Fruit fly (Drosophila melanogaster) whole organism, embryonic: Measurements from ENCODE around the gene mRRF2.

ENCODE experiments used
- Bgb ChIP-seq: fragments of 200-800 bp; sonication (Bioruptor generic); IDR thresholded peaks from 2 replicates; pipeline ENCODE4 v1.3.6; 2022; ENCODE audit warnings: missing biosample characterization, missing genetic modification characterization; ENCODE audit not compliant: partially characterized antibody
- Blimp-1 ChIP-seq: fragments of 200-800 bp; sonication (Bioruptor generic); optimal IDR thresholded peaks from 3 replicates; lab custom pipeline; 2018; ENCODE audit warnings: missing biosample characterization, missing genetic modification characterization, mild to moderate bottlenecking, moderate library complexity, missing genetic modification reagents
- CG10209 ChIP-seq: fragments of 200-800 bp; sonication (Bioruptor generic); optimal IDR thresholded peaks from 3 replicates; lab custom pipeline; 2017; ENCODE audit warnings: missing biosample characterization, mild to moderate bottlenecking, missing genetic modification characterization, missing genetic modification reagents
- CG10979 ChIP-seq: fragments of 200-800 bp; sonication (Bioruptor generic); optimal IDR thresholded peaks from 2 replicates; lab custom pipeline; 2018; ENCODE audit warnings: missing biosample characterization, mild to moderate bottlenecking, missing genetic modification characterization, moderate library complexity
- CG11696 ChIP-seq: fragments of 200-800 bp; sonication (Bioruptor generic); IDR thresholded peaks from 2 replicates; pipeline ENCODE4 v1.3.6; 2022; ENCODE audit warnings: missing biosample characterization, missing genetic modification characterization
- CG12219 ChIP-seq: fragments of 200-800 bp; sonication (Bioruptor generic); optimal IDR thresholded peaks from 3 replicates; lab custom pipeline; 2018; ENCODE audit warnings: missing biosample characterization, mild to moderate bottlenecking, missing genetic modification characterization
- CG13424 ChIP-seq: fragments of 200-800 bp; sonication (Bioruptor generic); optimal IDR thresholded peaks from 2 replicates; lab custom pipeline; 2019; ENCODE audit warnings: missing biosample characterization, mild to moderate bottlenecking, missing genetic modification characterization, moderate library complexity
- CG13775 ChIP-seq: fragments of 200-800 bp; sonication (Bioruptor generic); optimal IDR thresholded peaks from 3 replicates; lab custom pipeline; 2017; ENCODE audit warnings: missing biosample characterization, mild to moderate bottlenecking, missing genetic modification characterization
- CG14014 ChIP-seq: fragments of 200-800 bp; sonication (Bioruptor generic); IDR thresholded peaks from 2 replicates; pipeline ENCODE4 v1.3.6; 2022; ENCODE audit warnings: missing biosample characterization, missing genetic modification characterization
- CG14710 ChIP-seq: fragments of 200-800 bp; sonication (Bioruptor generic); optimal IDR thresholded peaks from 3 replicates; lab custom pipeline; 2019; ENCODE audit warnings: missing biosample characterization, mild to moderate bottlenecking, missing genetic modification characterization, moderate library complexity
- CG18764 ChIP-seq: fragments of 200-800 bp; sonication (Bioruptor generic); optimal IDR thresholded peaks from 3 replicates; lab custom pipeline; 2016; ENCODE audit warnings: missing biosample characterization, missing genetic modification characterization
- CG2120 ChIP-seq: fragments of 200-800 bp; sonication (Bioruptor generic); optimal IDR thresholded peaks from 3 replicates; lab custom pipeline; 2016; ENCODE audit warnings: missing biosample characterization, missing genetic modification characterization
- CG2199 ChIP-seq: fragments of 200-800 bp; sonication (Bioruptor generic); IDR thresholded peaks from 3 replicates; pipeline ENCODE4 v1.3.6; 2022; ENCODE audit warnings: missing biosample characterization, missing genetic modification characterization
- CG2712 ChIP-seq: fragments of 200-800 bp; optimal IDR thresholded peaks from 3 replicates; lab custom pipeline; 2019; ENCODE audit warnings: missing biosample characterization, mild to moderate bottlenecking, missing genetic modification characterization, moderate library complexity
- CG3407 ChIP-seq: fragments of 200-800 bp; sonication (Bioruptor generic); optimal IDR thresholded peaks from 2 replicates; lab custom pipeline; 2018; ENCODE audit warnings: missing biosample characterization, mild to moderate bottlenecking, missing genetic modification characterization
- CG5953 ChIP-seq: fragments of 200-800 bp; sonication (Bioruptor generic); IDR thresholded peaks from 2 replicates; pipeline ENCODE4 v1.3.6; 2022; ENCODE audit warnings: missing biosample characterization, missing genetic modification characterization
- CG7271 ChIP-seq: fragments of 200-800 bp; sonication (Bioruptor generic); optimal IDR thresholded peaks from 2 replicates; lab custom pipeline; 2018; ENCODE audit warnings: missing biosample characterization, mild to moderate bottlenecking, missing genetic modification characterization, moderate library complexity
- CG9727 ChIP-seq: fragments of 200-800 bp; sonication (Bioruptor generic); optimal IDR thresholded peaks from 3 replicates; lab custom pipeline; 2017; ENCODE audit warnings: missing biosample characterization, mild to moderate bottlenecking, missing genetic modification characterization
- MTF-1 ChIP-seq: fragments of 200-800 bp; sonication (Bioruptor generic); optimal IDR thresholded peaks from 2 replicates; lab custom pipeline; 2018; ENCODE audit warnings: missing biosample characterization, mild to moderate bottlenecking, missing genetic modification characterization, borderline replicate concordance
- Med ChIP-seq: fragments of 200-800 bp; sonication (Bioruptor generic); peaks from one replicate; lab custom pipeline; 2016; ENCODE audit warnings: missing biosample characterization, missing genetic modification characterization, mild to moderate bottlenecking, inconsistent platforms, moderate library complexity
- Nf-YB ChIP-seq: fragments of 200-800 bp; sonication (Bioruptor generic); optimal IDR thresholded peaks from 3 replicates; lab custom pipeline; 2019; ENCODE audit warnings: missing biosample characterization, mild to moderate bottlenecking, missing genetic modification characterization, moderate library complexity
- Six4 ChIP-seq: fragments of 200-800 bp; sonication (Bioruptor generic); optimal IDR thresholded peaks from 2 replicates; lab custom pipeline; 2016; ENCODE audit warnings: missing biosample characterization, missing genetic modification characterization
- Sry-β ChIP-seq: fragments of 200-800 bp; sonication (Bioruptor generic); optimal IDR thresholded peaks from 2 replicates; lab custom pipeline; 2018; ENCODE audit warnings: missing biosample characterization, mild to moderate bottlenecking, missing genetic modification characterization, moderate library complexity
- Usf ChIP-seq: fragments of 200-800 bp; sonication (Bioruptor generic); optimal IDR thresholded peaks from 2 replicates; lab custom pipeline; 2017; ENCODE audit warnings: missing genotype, missing biosample characterization, missing genetic modification characterization
- Vsx1 ChIP-seq: fragments of 200-800 bp; sonication (Bioruptor generic); optimal IDR thresholded peaks from 2 replicates; lab custom pipeline; 2017; ENCODE audit warnings: missing biosample characterization, mild to moderate bottlenecking, missing genetic modification characterization, missing genetic modification reagents
- bsh ChIP-seq, 2 experiments: fragments of 200-800 bp; sonication (Bioruptor generic); optimal IDR thresholded peaks; 2 replicates each; lab custom pipeline; 2017 to 2018; ENCODE audit warnings: mild to moderate bottlenecking in 2 of 2, missing biosample characterization in 2 of 2, missing genetic modification characterization in 2 of 2, moderate library complexity in 1 of 2
- caup ChIP-seq: fragments of 200-800 bp; sonication (Bioruptor generic); optimal IDR thresholded peaks from 3 replicates; lab custom pipeline; 2017; ENCODE audit warnings: missing biosample characterization, mild to moderate bottlenecking, missing genetic modification characterization, moderate library complexity; ENCODE audit not compliant: severe bottlenecking
- chm ChIP-seq: fragments of 200-800 bp; sonication (Bioruptor generic); IDR thresholded peaks from 2 replicates; pipeline ENCODE4 v1.3.6; 2022; ENCODE audit warnings: missing biosample characterization, missing genetic modification characterization
- croc ChIP-seq: fragments of 200-800 bp; sonication (Bioruptor generic); conservative IDR thresholded peaks from 3 replicates; pipeline ENCODE4 v1.3.6; 2022; ENCODE audit warnings: missing biosample characterization, missing genetic modification characterization
- gcm ChIP-seq: fragments of 200-800 bp; sonication (Bioruptor generic); optimal IDR thresholded peaks from 2 replicates; lab custom pipeline; 2019; ENCODE audit warnings: missing biosample characterization, mild to moderate bottlenecking, missing genetic modification characterization, moderate library complexity
- gem ChIP-seq: fragments of 200-800 bp; sonication (Bioruptor generic); optimal IDR thresholded peaks from 2 replicates; lab custom pipeline; 2019; ENCODE audit warnings: missing biosample characterization, mild to moderate bottlenecking, missing genetic modification characterization, moderate library complexity
- gfzf ChIP-seq: fragments of 200-800 bp; sonication (Bioruptor generic); optimal IDR thresholded peaks from 2 replicates; lab custom pipeline; 2016; ENCODE audit warnings: missing biosample characterization, mild to moderate bottlenecking, missing genetic modification characterization, moderate library complexity
- gsb-n ChIP-seq: fragments of 200-800 bp; sonication (Bioruptor generic); optimal IDR thresholded peaks from 3 replicates; lab custom pipeline; 2018; ENCODE audit warnings: missing biosample characterization, mild to moderate bottlenecking, missing genetic modification characterization
- her ChIP-seq: fragments of 200-800 bp; sonication (Bioruptor generic); optimal IDR thresholded peaks from 2 replicates; lab custom pipeline; 2016; ENCODE audit warnings: missing biosample characterization, missing genetic modification characterization
- lola ChIP-seq, 3 experiments: fragments of >200 bp in 2 of 3; fragments of 200-800 bp in 1 of 3; sonication (Bioruptor generic) in 1 of 3; optimal IDR thresholded peaks; 2 replicates each; lab custom pipeline; 2017 to 2019; ENCODE audit warnings: missing biosample characterization in 3 of 3, missing genetic modification characterization in 3 of 3, mild to moderate bottlenecking in 1 of 3, moderate library complexity in 1 of 3
- odd ChIP-seq: fragments of 200-800 bp; sonication (Bioruptor generic); optimal IDR thresholded peaks from 2 replicates; lab custom pipeline; 2017; ENCODE audit warnings: missing biosample characterization, mild to moderate bottlenecking, missing genetic modification characterization
- p53 ChIP-seq: fragments of 200-800 bp; sonication (Bioruptor generic); optimal IDR thresholded peaks from 2 replicates; lab custom pipeline; 2016; ENCODE audit warnings: missing biosample characterization, missing genetic modification characterization
- sc ChIP-seq, 3 experiments: fragments of >200 bp in 2 of 3; fragments of 200-800 bp in 1 of 3; sonication (Bioruptor generic) in 1 of 3; optimal IDR thresholded peaks; 2 replicates in 2 of 3; 3 replicates in 1 of 3; lab custom pipeline; 2017; ENCODE audit warnings: mild to moderate bottlenecking in 1 of 3, missing biosample characterization in 1 of 3, missing genetic modification characterization in 1 of 3, missing genetic modification reagents in 1 of 3
- sens-2 ChIP-seq: fragments of 200-800 bp; sonication (Bioruptor generic); IDR thresholded peaks from 2 replicates; pipeline ENCODE4 v1.3.6; 2022; ENCODE audit warnings: missing biosample characterization, missing genetic modification characterization
- seq ChIP-seq: fragments of 200-800 bp; sonication (Bioruptor generic); IDR thresholded peaks from 2 replicates; pipeline ENCODE4 v1.3.6; 2022; ENCODE audit warnings: missing biosample characterization, missing genetic modification characterization
- sr ChIP-seq: fragments of 200-800 bp; sonication (Bioruptor generic); IDR thresholded peaks from 3 replicates; pipeline ENCODE4 v1.3.6; 2022; ENCODE audit warnings: missing biosample characterization, missing genetic modification characterization
- sug ChIP-seq: fragments of 200-800 bp; optimal IDR thresholded peaks from 2 replicates; lab custom pipeline; 2019; ENCODE audit warnings: missing biosample characterization, mild to moderate bottlenecking, missing genetic modification characterization, moderate library complexity
- tgo ChIP-seq: fragments of 200-800 bp; sonication (Bioruptor generic); IDR thresholded peaks from 3 replicates; pipeline ENCODE4 v1.3.6; 2022; ENCODE audit warnings: missing biosample characterization, missing genetic modification characterization
- tin ChIP-seq: fragments of 200-800 bp; sonication (Bioruptor generic); optimal IDR thresholded peaks from 3 replicates; lab custom pipeline; 2016; ENCODE audit warnings: missing biosample characterization, missing genetic modification characterization
- unpg ChIP-seq: fragments of 200-800 bp; sonication (Bioruptor generic); optimal IDR thresholded peaks from 3 replicates; lab custom pipeline; 2018; ENCODE audit warnings: missing biosample characterization, mild to moderate bottlenecking, missing genetic modification characterization, moderate library complexity
- vnd ChIP-seq: fragments of 200-800 bp; sonication (Bioruptor generic); IDR thresholded peaks from 3 replicates; pipeline ENCODE4 v1.3.6; 2022; ENCODE audit warnings: missing biosample characterization, missing genetic modification characterization; ENCODE audit not compliant: partially characterized antibody

mRRF2 gene

DNA sequence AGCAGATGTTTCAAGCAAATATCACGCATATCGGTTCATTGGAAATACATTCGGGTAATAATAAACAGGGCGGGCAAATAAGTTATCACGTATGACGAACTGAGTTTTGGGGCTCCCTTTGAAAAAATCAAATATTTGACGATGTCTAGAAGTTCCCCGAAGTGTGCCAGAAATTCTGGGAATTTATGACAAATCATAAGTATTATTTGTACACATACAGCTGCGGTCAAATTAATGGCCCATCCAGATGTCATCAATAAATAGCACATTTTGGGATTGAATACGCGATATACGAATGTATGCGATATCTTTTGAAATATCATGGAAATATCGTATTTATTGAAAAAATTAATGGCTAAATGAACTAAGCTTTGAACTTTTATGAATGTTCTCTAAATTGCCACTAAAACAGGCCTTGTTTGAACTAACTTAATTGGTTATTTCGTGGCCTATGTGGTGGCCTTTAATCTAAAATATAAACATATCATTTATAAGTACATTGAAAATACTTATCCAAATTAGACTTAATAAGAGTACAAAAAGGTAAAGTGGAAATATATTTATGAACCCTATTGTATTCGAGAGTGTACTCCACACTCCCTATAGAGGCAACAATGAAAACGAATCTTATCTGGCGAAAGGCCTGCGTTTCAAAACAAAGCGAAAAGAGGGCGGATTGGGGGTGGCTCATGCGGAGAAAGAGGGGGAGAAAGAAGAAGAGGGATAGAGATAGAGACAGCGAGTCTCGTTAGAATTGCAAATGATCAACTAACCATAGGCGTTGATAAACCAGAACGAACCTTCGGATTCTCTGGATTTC lies 12.2 kb downstream of the mRRF2 start (continued):
- TF ChIP-seq gcm (GFP tag; lab: Kevin White, UChicago) (peak; percentile 38), Bgb (GFP tag; lab: Robert Waterston, UW) (0 out of 2 replicates have a peak, but pooled peaks have one; percentile 4), CG18764 (peak; percentile 6), CG10979 (tag; lab: Kevin White, UChicago) (peak; percentile 74), sug (no peak), lola (GFP tag; optimal IDR thresholded peaks at IDR 0.05; lab: Kevin White, UChicago) (peak in 1 of 3 experiments; percentile 72), CG5953 (GFP tag; lab: Robert Waterston, UW) (no peak), CG12219 (GFP tag; lab: Kevin White, UChicago) (no peak), sens-2 (GFP tag; lab: Robert Waterston, UW) (no peak), CG9727 (GFP tag; lab: Kevin White, UChicago) (peak; percentile 66), seq (GFP tag; lab: Robert Waterston, UW) (0 out of 2 replicates have a peak, but pooled peaks have one; percentile 17), CG7271 (tag; lab: Kevin White, UChicago) (no peak), odd (peak; percentile 9), gem (tag; lab: Kevin White, UChicago) (peak; percentile 77), CG13775 (GFP tag; lab: Kevin White, UChicago) (peak; percentile 54), Sry-β (no peak), p53 (GFP tag; lab: Kevin White, UChicago) (no peak), unpg (peak; percentile 30), Nf-YB (GFP tag; lab: Kevin White, UChicago) (peak; percentile 32), tin (GFP tag; lab: Kevin White, UChicago) (peak; percentile 40), caup (GFP tag; lab: Kevin White, UChicago) (peak; percentile 15), Usf (peak; percentile 14), Vsx1 (GFP tag; lab: Kevin White, UChicago) (peak; percentile 29), bsh (GFP tag; optimal IDR thresholded peaks at IDR 0.05; lab: Kevin White, UChicago) (peak in 1 of 2 experiments; percentile 59), CG10209 (GFP tag; lab: Kevin White, UChicago) (peak; percentile 24), Med (GFP tag; lab: Kevin White, UChicago) (peak; percentile 62), vnd (no peak), sc (optimal IDR thresholded peaks at IDR 0.05; lab: Kevin White, UChicago) (no peak), sc (GFP tag; optimal IDR thresholded peaks at IDR 0.05; lab: Kevin White, UChicago) (peak; percentile 54), tgo (0 out of 3 replicates have a peak, but pooled peaks have one; percentile 25), gsb-n (tag; lab: Kevin White, UChicago) (peak; percentile 5), gfzf (GFP tag; lab: Kevin White, UChicago) (no peak), chm (GFP tag; lab: Robert Waterston, UW) (no peak), CG11696 (GFP tag; lab: Robert Waterston, UW) (peak; percentile 70), croc (GFP tag; lab: Robert Waterston, UW) (no peak), Blimp-1 (GFP tag; lab: Kevin White, UChicago) (peak; percentile 54), CG2120 (GFP tag; lab: Kevin White, UChicago) (peak; percentile 37), CG2199 (peak; percentile 72; the same call in 2 of the 3 replicates), CG2712 (tag; lab: Kevin White, UChicago) (peak; percentile 74), CG14014 (no peak), MTF-1 (no peak), CG14710 (tag; lab: Kevin White, UChicago) (peak; percentile 63), her (GFP tag; lab: Kevin White, UChicago) (no peak), CG3407 (GFP tag; lab: Kevin White, UChicago) (peak; percentile 39), Six4 (GFP tag; lab: Kevin White, UChicago) (no peak), CG13424 (tag; lab: Kevin White, UChicago) (peak; percentile 46), sr (GFP tag; lab: Robert Waterston, UW) (no peak)
